Worm (Caenorhabditis elegans): ENCODE results near the gene F57F4.2.

The F57F4.2 gene

ce11 chrV:6426843-6427242 is 37.3 kb upstream of the F57F4.2 start, which contains the start of gene atp-4:
Gene atp-4 (minus strand): TSS chrV:6427112.
- TF ChIP-seq madf-5 (GFP tag; IDR thresholded peaks at IDR 0.05) (0 out of 4 replicates have a peak, but pooled peaks of 1 of the 2 experiments have one; percentile 67), lim-7 (GFP tag; IDR thresholded peaks at IDR 0.05) (peak; percentile 29; the same call in 1 of the 2 replicates), dmd-8 (GFP tag; IDR thresholded peaks at IDR 0.05) (0 out of 2 replicates have a peak, but pooled peaks have one; percentile 25), cey-2 (tag; optimal IDR thresholded peaks at IDR 0.05; ENCODE audit: borderline replicate concordance, insufficient read depth) (no peak), dmd-9 (GFP tag; IDR thresholded peaks at IDR 0.05) (0 out of 2 replicates have a peak, but pooled peaks have one; percentile 15), Y48G9A.11 (GFP tag; IDR thresholded peaks at IDR 0.05) (peak; percentile 72), zip-11 (GFP tag; IDR thresholded peaks at IDR 0.05) (no peak), saeg-2 (GFP tag; IDR thresholded peaks at IDR 0.05) (no peak), mdt-29 (GFP tag; IDR thresholded peaks at IDR 0.05) (0 out of 2 replicates have a peak, but pooled peaks have one; percentile 15), set-16 (GFP tag; IDR thresholded peaks at IDR 0.05) (peak; percentile 68), ceh-82 (tag; optimal IDR thresholded peaks at IDR 0.05) (no peak), egl-43 (GFP tag; IDR thresholded peaks at IDR 0.05) (peak; percentile 14; the same call in 1 of the 2 replicates), unc-62 (GFP tag; optimal IDR thresholded peaks at IDR 0.05 in 1 of 2) (peak in 1 of 2 experiments; percentile 63), unc-62 (tag; optimal IDR thresholded peaks at IDR 0.05) (no peak), ama-1 (optimal IDR thresholded peaks at IDR 0.05) (peak; percentile 87), lin-38 (GFP tag; IDR thresholded peaks at IDR 0.05) (no peak), D1046.2 (GFP tag; IDR thresholded peaks at IDR 0.05) (0 out of 2 replicates have a peak, but pooled peaks have one; percentile 76), sdz-12 (GFP tag; optimal IDR thresholded peaks at IDR 0.05) (peak; percentile 51)

ce11 chrV:6425927-6426326 is 36.4 kb upstream of the F57F4.2 start, which contains the start of gene T05H4.11:
Gene T05H4.11 (minus strand): TSS chrV:6426261.
- TF ChIP-seq nhr-102 (tag; optimal IDR thresholded peaks at IDR 0.05) (no peak), ceh-20 (GFP tag; IDR thresholded peaks at IDR 0.05) (0 out of 2 replicates have a peak, but pooled peaks have one; percentile 16), nhr-41 (GFP tag; IDR thresholded peaks at IDR 0.05) (no peak), php-3 (GFP tag; IDR thresholded peaks at IDR 0.05) (no peak), F37D6.2 (tag; optimal IDR thresholded peaks at IDR 0.05) (no peak), mes-2 (tag; optimal IDR thresholded peaks at IDR 0.05; ENCODE audit: poor library complexity, severe bottlenecking) (peak; percentile 27), aha-1 (tag) (peak; percentile 20), F26F4.8 (GFP tag; conservative IDR thresholded peaks at IDR 0.05) (no peak), unc-62 (GFP tag; optimal IDR thresholded peaks at IDR 0.05 in 1 of 2) (no peak), unc-62 (tag; optimal IDR thresholded peaks at IDR 0.05) (no peak), nhr-28 (tag; optimal IDR thresholded peaks at IDR 0.05) (peak; percentile 14), ZK337.2 (GFP tag; IDR thresholded peaks at IDR 0.05) (no peak), dmd-6 (GFP tag; IDR thresholded peaks at IDR 0.05) (0 out of 2 replicates have a peak, but pooled peaks have one; percentile 6), tra-1 (GFP tag; IDR thresholded peaks at IDR 0.05) (no peak), mdt-29 (GFP tag; IDR thresholded peaks at IDR 0.05) (no peak), hlh-11 (tag; optimal IDR thresholded peaks at IDR 0.05) (peak; percentile 18), daf-19 (GFP tag; conservative IDR thresholded peaks at IDR 0.05) (no peak), zfp-3 (GFP tag; conservative IDR thresholded peaks at IDR 0.05) (peak; percentile 70; the same call in 1 of the 2 replicates), cey-2 (tag; optimal IDR thresholded peaks at IDR 0.05; ENCODE audit: borderline replicate concordance, insufficient read depth) (no peak), F49E8.2 (tag; optimal IDR thresholded peaks at IDR 0.05; ENCODE audit: borderline replicate concordance) (no peak), ama-1 (optimal IDR thresholded peaks at IDR 0.05) (peak; percentile 84), nhr-48 (tag; optimal IDR thresholded peaks at IDR 0.05) (no peak), daf-16 (GFP tag; optimal IDR thresholded peaks at IDR 0.05) (no peak), daf-16 (tag; optimal IDR thresholded peaks at IDR 0.05) (peak; percentile 70), lin-38 (GFP tag; IDR thresholded peaks at IDR 0.05) (peak; percentile 22; the same call in 1 of the 2 replicates), T26A8.4 (GFP tag; IDR thresholded peaks at IDR 0.05) (peak; percentile 39; the same call in 1 of the 2 replicates), dmd-8 (GFP tag; IDR thresholded peaks at IDR 0.05) (no peak), ceh-44 (GFP tag; IDR thresholded peaks at IDR 0.05) (no peak), hlh-30 (tag; optimal IDR thresholded peaks at IDR 0.05; ENCODE audit: insufficient read depth) (peak; percentile 2)

All from whole organism, L4 larva.